Fruit fly (Drosophila melanogaster): ENCODE data around the gene CG42729.

CG42729 gene

DNA sequence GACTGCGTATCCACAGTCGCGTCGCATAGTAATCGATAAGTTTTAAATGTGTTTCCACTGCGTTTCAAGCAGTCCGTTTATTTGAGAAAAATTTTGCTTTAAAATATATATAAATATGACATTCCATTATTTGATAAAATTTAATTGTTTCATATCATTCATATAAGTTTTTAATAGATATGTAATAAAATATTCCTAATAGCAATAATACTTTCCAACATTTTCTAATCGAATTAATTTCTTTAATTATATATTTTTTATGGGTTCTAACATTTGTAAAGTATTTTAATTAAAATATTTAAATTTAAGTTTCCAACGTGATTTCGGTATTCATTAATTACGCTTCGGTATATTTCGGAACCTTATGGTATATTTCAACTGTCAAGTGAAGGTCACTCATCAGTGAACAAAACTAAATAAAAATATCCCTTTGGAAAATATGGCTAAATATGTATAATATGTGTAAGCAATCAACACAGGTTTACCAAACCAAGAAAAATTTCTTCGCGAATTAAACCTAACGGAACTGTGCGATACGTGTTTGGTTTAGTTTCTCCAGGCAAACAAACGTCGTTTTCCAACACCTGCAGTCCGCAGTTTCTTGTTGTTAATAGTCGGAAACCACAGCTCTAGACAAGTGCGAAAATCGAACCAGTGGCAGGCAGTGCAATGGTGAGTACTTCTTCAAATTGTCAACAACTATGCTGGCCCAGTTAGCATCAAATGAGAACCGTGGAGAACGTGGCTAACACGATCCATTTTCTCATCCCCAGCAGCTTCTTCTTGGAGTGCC lies 35.9 kb upstream of the CG42729 start, which contains the start of the genes CG7739 and SCCRO (continued):
- TF ChIP-seq Nf-YA (GFP tag; IDR thresholded peaks at IDR 0.05) (no peak), CG7372 (GFP tag; IDR thresholded peaks at IDR 0.05) (peak; percentile 61), pan (optimal IDR thresholded peaks at IDR 0.05) (no peak), pan (GFP tag; optimal IDR thresholded peaks at IDR 0.05 in 1 of 2, IDR thresholded peaks at IDR 0.05 in 1 of 2) (peak in 1 of 2 experiments; percentile 85), pita (GFP tag; optimal IDR thresholded peaks at IDR 0.05) (no peak), CTCF (GFP tag; optimal IDR thresholded peaks at IDR 0.05) (no peak), Hr39 (optimal IDR thresholded peaks at IDR 0.05) (no peak), dmrt99B (tag; optimal IDR thresholded peaks at IDR 0.05) (no peak), Tbp (GFP tag; optimal IDR thresholded peaks at IDR 0.05) (no peak), Taf1 (GFP tag; IDR thresholded peaks at IDR 0.05) (0 out of 2 replicates have a peak, but pooled peaks have one; percentile 5), Atf-2 (GFP tag; optimal IDR thresholded peaks at IDR 0.05) (no peak), BEAF-32 (GFP tag; optimal IDR thresholded peaks at IDR 0.05) (peak; percentile 67), Usf (GFP tag; optimal IDR thresholded peaks at IDR 0.05) (no peak), CG17912 (GFP tag; optimal IDR thresholded peaks at IDR 0.05) (peak; percentile 28), Fer2 (tag; optimal IDR thresholded peaks at IDR 0.05) (peak; percentile 56), CG15073 (GFP tag; optimal IDR thresholded peaks at IDR 0.05) (peak; percentile 96), Atf3 (GFP tag; optimal IDR thresholded peaks at IDR 0.05) (no peak), B-H2 (GFP tag; optimal IDR thresholded peaks at IDR 0.05) (peak; percentile 49), Aef1 (GFP tag; IDR thresholded peaks at IDR 0.05) (peak; percentile 66), br (optimal IDR thresholded peaks at IDR 0.05) (no peak), peb (GFP tag; IDR thresholded peaks at IDR 0.05) (no peak), eyg (GFP tag; optimal IDR thresholded peaks at IDR 0.05) (no peak), ac (GFP tag; optimal IDR thresholded peaks at IDR 0.05) (no peak), Blimp-1 (GFP tag; optimal IDR thresholded peaks at IDR 0.05) (no peak), CG6689 (GFP tag; IDR thresholded peaks at IDR 0.05) (peak; percentile 73), NFAT (GFP tag; IDR thresholded peaks at IDR 0.05) (peak; percentile 70), org-1 (GFP tag; optimal IDR thresholded peaks at IDR 0.05) (no peak), ro (GFP tag; IDR thresholded peaks at IDR 0.05) (no peak), CG14050 (GFP tag; IDR thresholded peaks at IDR 0.05) (peak; percentile 28; the same call in 1 of the 3 replicates), fru (optimal IDR thresholded peaks at IDR 0.05) (no peak), Rx (GFP tag; IDR thresholded peaks at IDR 0.05) (peak; percentile 52; the same call in 1 of the 2 replicates), CG10431 (GFP tag; optimal IDR thresholded peaks at IDR 0.05) (no peak), CG4328 (GFP tag; optimal IDR thresholded peaks at IDR 0.05) (peak; percentile 0), nom (GFP tag; optimal IDR thresholded peaks at IDR 0.05) (no peak), CG1832 (GFP tag; optimal IDR thresholded peaks at IDR 0.05) (no peak), CG31388 (GFP tag; optimal IDR thresholded peaks at IDR 0.05) (no peak), HmgD (GFP tag; optimal IDR thresholded peaks at IDR 0.05) (no peak), Eip74EF (GFP tag; optimal IDR thresholded peaks at IDR 0.05) (no peak), trem (tag; optimal IDR thresholded peaks at IDR 0.05) (peak; percentile 50), cas (GFP tag; IDR thresholded peaks at IDR 0.05) (peak; percentile 78), ATbp (GFP tag; optimal IDR thresholded peaks at IDR 0.05) (no peak), Hr51 (GFP tag; optimal IDR thresholded peaks at IDR 0.05) (peak; percentile 43 to 67), CG8924 (tag; optimal IDR thresholded peaks at IDR 0.05) (peak; percentile 70), CG31365 (tag; optimal IDR thresholded peaks at IDR 0.05) (no peak), ap (GFP tag; IDR thresholded peaks at IDR 0.05) (no peak; the same call in 1 of the 2 replicates), CG30431 (GFP tag; optimal IDR thresholded peaks at IDR 0.05) (no peak), Elba2 (GFP tag; optimal IDR thresholded peaks at IDR 0.05) (peak; percentile 89), Dfd (GFP tag; optimal IDR thresholded peaks at IDR 0.05) (no peak), esg (GFP tag; conservative IDR thresholded peaks at IDR 0.05) (peak; percentile 35; the same call in 1 of the 2 replicates), tup (GFP tag; optimal IDR thresholded peaks at IDR 0.05) (peak; percentile 24), btn (GFP tag; optimal IDR thresholded peaks at IDR 0.05) (no peak), CG4424 (GFP tag; optimal IDR thresholded peaks at IDR 0.05) (peak; percentile 54)

Measured in whole organism, embryonic.